Worm (Caenorhabditis elegans): ENCODE data around the gene F40F8.5.

The F40F8.5 gene

DNA sequence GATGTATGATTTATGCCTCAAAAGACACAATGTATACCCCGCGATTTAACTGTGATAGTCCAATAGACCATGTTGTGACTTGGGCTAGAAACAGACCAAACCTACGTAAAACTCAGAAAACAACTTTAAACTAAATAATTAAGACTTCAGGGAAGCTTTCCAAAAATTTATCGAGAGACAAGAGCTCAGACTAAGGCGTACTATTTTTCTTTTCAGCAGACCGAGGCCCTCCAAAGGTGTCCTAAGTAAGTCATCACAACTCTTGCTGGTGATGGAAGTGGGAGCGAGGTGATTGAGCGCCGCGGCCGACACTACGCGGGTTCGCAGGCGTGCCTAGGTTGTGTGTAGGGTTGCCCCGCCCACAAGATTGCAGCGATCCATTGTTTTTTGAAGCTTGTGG is 32.3 kb upstream of the F40F8.5 start (continued):
- TF ChIP-seq lin-40 (tag; optimal IDR thresholded peaks at IDR 0.05) (peak; percentile 40), F33H1.4 (GFP tag; IDR thresholded peaks at IDR 0.05) (peak; percentile 72), tbx-9 (tag; optimal IDR thresholded peaks at IDR 0.05; ENCODE audit: borderline replicate concordance) (no peak), B0261.1 (tag; optimal IDR thresholded peaks at IDR 0.05) (peak; percentile 40), ceh-91 (GFP tag; IDR thresholded peaks at IDR 0.05) (peak; percentile 67)

DNA sequence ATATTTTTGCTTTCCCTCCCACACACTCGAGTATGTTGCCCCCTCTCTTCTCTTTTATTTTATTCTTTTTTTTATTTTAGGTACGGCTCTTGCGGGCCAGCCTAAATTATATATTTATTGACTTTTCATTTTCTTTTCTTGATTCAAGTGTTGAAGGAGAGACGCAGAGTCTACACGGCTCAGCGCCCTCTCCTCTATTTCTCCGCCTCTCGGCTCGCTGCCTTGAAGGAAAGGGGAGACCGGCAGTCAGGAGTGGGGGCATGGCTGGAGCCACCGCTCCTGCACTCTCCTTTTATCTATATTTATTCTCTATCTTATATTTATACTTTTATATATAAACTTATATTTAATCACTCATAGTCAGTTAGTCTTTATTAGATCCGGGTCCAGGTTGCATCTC is 31.7 kb upstream of the F40F8.5 start:
- TF ChIP-seq F39B2.1 (GFP tag; IDR thresholded peaks at IDR 0.05) (no peak), mcd-1 (GFP tag; IDR thresholded peaks at IDR 0.05) (peak; percentile 30; the same call in 1 of the 2 replicates), F49E8.2 (tag; optimal IDR thresholded peaks at IDR 0.05; ENCODE audit: insufficient read depth) (no peak), zfh-2 (GFP tag; conservative IDR thresholded peaks at IDR 0.05) (peak; percentile 89), egrh-3 (GFP tag; IDR thresholded peaks at IDR 0.05) (peak; percentile 40; the same call in 1 of the 2 replicates)

DNA sequence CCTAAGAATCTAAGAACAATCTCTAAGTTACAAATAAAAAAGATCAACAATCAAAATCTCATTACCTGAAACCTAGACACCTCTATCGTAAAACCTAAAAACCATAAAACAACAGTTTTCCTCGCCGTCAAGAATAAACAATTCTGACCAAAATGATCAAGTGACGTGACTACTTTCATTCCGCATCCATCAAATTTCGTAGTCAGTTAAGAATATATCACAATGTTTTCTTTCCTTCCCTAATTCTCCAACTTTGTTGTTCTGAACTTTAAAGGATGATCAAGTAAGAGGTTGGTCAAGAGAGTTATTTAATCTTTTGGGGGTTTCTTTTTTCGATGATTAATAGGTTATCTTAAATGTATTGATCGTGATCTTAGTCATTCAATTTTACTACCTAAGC is 28.6 kb upstream of the F40F8.5 start:
- TF ChIP-seq ama-1 (optimal IDR thresholded peaks at IDR 0.05) (no peak), ama-1 (GFP tag; optimal IDR thresholded peaks at IDR 0.05) (no peak)

DNA sequence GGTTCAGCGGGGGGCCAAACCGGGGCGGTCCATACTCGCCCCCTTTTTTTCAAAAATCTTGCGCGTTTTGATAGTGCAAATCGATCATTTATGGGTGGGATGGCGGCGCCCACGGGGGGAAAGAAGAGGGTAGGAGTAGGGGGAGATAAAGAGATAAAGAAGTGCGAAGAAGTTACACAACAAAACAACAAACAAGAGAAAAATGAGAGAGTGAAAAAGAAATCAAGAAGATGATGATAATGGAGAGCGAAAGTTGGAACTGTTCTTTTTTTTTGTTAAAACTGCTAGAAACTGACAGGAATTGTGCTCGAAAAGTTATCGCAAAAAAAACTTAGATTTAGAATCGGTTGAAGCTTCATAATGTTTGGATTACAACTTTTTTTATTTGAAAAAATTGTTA is 27.7 kb upstream of the F40F8.5 start, which contains the start of gene ptr-13:
Gene ptr-13 (minus strand): TSS at position 92 of the 400 bp plus-strand sequence.
- TF ChIP-seq lin-54 (GFP tag; optimal IDR thresholded peaks at IDR 0.05) = no peak
- no peak for TF ChIP-seq lin-26 (GFP tag; IDR thresholded peaks at IDR 0.05)
- TF ChIP-seq Y56A3A.18 (GFP tag; IDR thresholded peaks at IDR 0.05) = no peak
- TF ChIP-seq sptf-2 (GFP tag; optimal IDR thresholded peaks at IDR 0.05) = no peak
- TF ChIP-seq F22D6.2 (tag; optimal IDR thresholded peaks at IDR 0.05) = no peak
- TF ChIP-seq attf-6 (GFP tag; IDR thresholded peaks at IDR 0.05) = no peak
- TF ChIP-seq mel-28 (tag; optimal IDR thresholded peaks at IDR 0.05; ENCODE audit: borderline replicate concordance) = no peak
- TF ChIP-seq hrde-1 (tag; optimal IDR thresholded peaks at IDR 0.05; ENCODE audit: borderline replicate concordance) = no peak
- no peak for TF ChIP-seq let-526 (GFP tag; IDR thresholded peaks at IDR 0.05)
- no peak for TF ChIP-seq dpff-1 (tag; optimal IDR thresholded peaks at IDR 0.05)
- no peak for TF ChIP-seq rcor-1 (GFP tag; IDR thresholded peaks at IDR 0.05)
- TF ChIP-seq lin-35 (GFP tag; optimal IDR thresholded peaks at IDR 0.05) = no peak
- TF ChIP-seq zim-3 (tag; optimal IDR thresholded peaks at IDR 0.05) = no peak
- no peak for TF ChIP-seq tbx-9 (tag; optimal IDR thresholded peaks at IDR 0.05; ENCODE audit: borderline replicate concordance)

DNA sequence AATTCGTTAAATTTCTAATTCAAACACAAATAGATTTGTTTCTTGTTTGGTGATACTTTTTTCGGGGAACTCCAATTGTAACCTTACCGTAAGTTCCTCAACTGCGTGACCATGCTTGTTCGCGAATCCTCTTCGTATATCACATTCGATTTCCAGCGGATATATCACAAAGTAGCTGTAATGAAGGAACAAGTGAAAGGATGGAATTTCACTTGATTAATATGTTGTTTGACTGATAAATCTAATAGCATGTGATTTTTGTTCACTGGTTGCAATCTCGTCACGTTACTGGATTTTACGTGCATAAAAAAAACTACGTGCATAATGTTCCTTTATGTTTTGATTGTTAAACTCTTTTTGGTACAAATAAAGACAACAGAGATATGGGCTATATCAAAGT is 26.9 kb upstream of the F40F8.5 start:
- TF ChIP-seq bed-1 (GFP tag; IDR thresholded peaks at IDR 0.05) = no peak
- TF ChIP-seq lin-35 (GFP tag; optimal IDR thresholded peaks at IDR 0.05) = no peak
- no peak for TF ChIP-seq F39B2.1 (GFP tag; IDR thresholded peaks at IDR 0.05)

DNA sequence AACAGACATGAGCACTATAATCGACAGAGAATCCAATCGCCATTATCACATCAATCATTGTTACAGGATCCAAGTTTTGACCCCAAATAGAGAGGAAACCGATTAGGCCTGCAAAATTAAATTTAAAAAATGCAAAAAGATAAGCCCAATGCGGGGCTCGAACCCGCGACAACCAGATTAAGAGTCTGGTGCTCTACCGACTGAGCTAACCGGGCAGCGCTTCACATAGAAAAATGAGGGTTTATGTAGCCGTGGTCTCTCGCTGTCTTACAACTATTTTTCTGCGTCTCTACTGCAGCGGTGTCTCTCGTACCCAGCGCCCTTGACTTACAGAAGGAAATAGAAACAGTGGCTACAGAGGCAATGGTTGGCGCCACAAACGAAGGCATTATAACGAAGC is 22.9 kb upstream of the F40F8.5 start:
- peak; percentile 73 for TF ChIP-seq dox-1 (GFP tag; IDR thresholded peaks at IDR 0.05)
- 0 out of 2 replicates have a peak, but pooled peaks have one; percentile 31 for TF ChIP-seq lir-1 (GFP tag; conservative IDR thresholded peaks at IDR 0.05)
- TF ChIP-seq nhr-120 (GFP tag; IDR thresholded peaks at IDR 0.05) = no peak
- no peak for TF ChIP-seq Y53G8AR.9 (GFP tag; conservative IDR thresholded peaks at IDR 0.05)
- peak; percentile 10 for TF ChIP-seq T07F8.4 (tag; optimal IDR thresholded peaks at IDR 0.05)
- no peak for TF ChIP-seq nfya-2 (GFP tag; IDR thresholded peaks at IDR 0.05)
- TF ChIP-seq cebp-2 (GFP tag; IDR thresholded peaks at IDR 0.05) = no peak
- TF ChIP-seq ztf-25 (GFP tag; IDR thresholded peaks at IDR 0.05) = peak; percentile 89; the same call in 1 of the 2 replicates
- peak; percentile 28 for TF ChIP-seq hlh-12 (tag; optimal IDR thresholded peaks at IDR 0.05)
- peak; percentile 53 for TF ChIP-seq lin-54 (GFP tag; optimal IDR thresholded peaks at IDR 0.05)
- TF ChIP-seq ZK185.1 (tag; optimal IDR thresholded peaks at IDR 0.05; ENCODE audit: poor library complexity, severe bottlenecking) = peak; percentile 85
- TF ChIP-seq nhr-90 (tag; optimal IDR thresholded peaks at IDR 0.05) = peak; percentile 80
- peak; percentile 4 for TF ChIP-seq unc-130 (GFP tag; optimal IDR thresholded peaks at IDR 0.05)
- TF ChIP-seq nfya-1 (tag; optimal IDR thresholded peaks at IDR 0.05; ENCODE audit: borderline replicate concordance, insufficient read depth) = no peak
- no peak for TF ChIP-seq cebp-1 (GFP tag; IDR thresholded peaks at IDR 0.05)
- peak; percentile 64 for TF ChIP-seq cebp-1 (tag; optimal IDR thresholded peaks at IDR 0.05)
